Worm (Caenorhabditis elegans): ENCODE results near the gene T08D2.6.

- TF ChIP-seq lin-13 (tag; optimal IDR thresholded peaks at IDR 0.05) (no peak), ceh-83 (GFP tag; optimal IDR thresholded peaks at IDR 0.05) (no peak), elt-1 (tag; optimal IDR thresholded peaks at IDR 0.05; ENCODE audit: borderline replicate concordance, insufficient read depth) (no peak), ces-1 (GFP tag; optimal IDR thresholded peaks at IDR 0.05) (no peak), ztf-11 (tag; optimal IDR thresholded peaks at IDR 0.05) (no peak), mep-1 (tag; optimal IDR thresholded peaks at IDR 0.05) (no peak), snpc-4 (tag; optimal IDR thresholded peaks at IDR 0.05) (no peak), nhr-76 (tag; optimal IDR thresholded peaks at IDR 0.05) (no peak), sptf-1 (tag; optimal IDR thresholded peaks at IDR 0.05) (no peak)
Observed at ce11 chrX:141149-141548, 40.8 kb downstream of the T08D2.6 start, which contains the start of gene Y73B3A.8.
